Worm (Caenorhabditis elegans) whole organism, midembryonic: ENCODE data around the gene F54F7.9.

ENCODE experiments used
- klf-2 ChIP-seq: fragments of 200-800 bp; sonication (Bioruptor generic); conservative IDR thresholded peaks from 2 replicates; pipeline ENCODE4 v1.3.6; 2022; ENCODE audit warnings: missing genetic modification reagents, missing genetic modification characterization, missing compliant biosample characterization
- tab-1 ChIP-seq: fragments of 200-800 bp; sonication (Bioruptor generic); IDR thresholded peaks from 2 replicates; pipeline ENCODE4 v1.3.6; 2022; ENCODE audit warnings: missing genetic modification characterization, missing compliant biosample characterization
- ztf-29 ChIP-seq: fragments of 200-800 bp; sonication (Bioruptor generic); IDR thresholded peaks from 2 replicates; pipeline ENCODE4 v1.3.6; 2022; ENCODE audit warnings: missing genetic modification reagents, missing genetic modification characterization, missing compliant biosample characterization

DNA sequence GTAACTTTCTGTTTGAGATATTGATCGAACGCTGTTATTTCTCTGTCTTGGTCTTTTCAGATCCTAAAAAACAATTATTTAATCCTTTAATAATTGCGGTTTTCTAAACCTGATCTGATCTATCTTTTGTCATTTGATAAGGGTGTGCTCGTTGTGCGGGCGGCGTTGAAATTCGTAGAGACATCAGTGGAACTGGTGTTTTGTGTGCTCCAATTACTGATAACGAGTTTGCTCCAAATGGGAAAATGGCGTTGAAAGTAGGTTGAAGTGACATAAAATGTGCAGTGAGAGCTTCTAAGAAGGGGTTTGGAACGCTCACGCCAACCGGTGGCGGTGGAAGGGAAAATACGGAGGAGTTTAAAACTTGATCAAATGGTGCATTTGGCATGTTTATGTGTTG, 5.9 kb upstream of the F54F7.9 start:
- TF ChIP-seq klf-2 (GFP tag; lab: Robert Waterston, UW) (no peak), tab-1 (GFP tag; lab: Robert Waterston, UW) (no peak), ztf-29 (GFP tag; lab: Robert Waterston, UW) (no peak)
